Worm (Caenorhabditis elegans) whole organism, early embryonic: Measurements from ENCODE around the gene spp-13.

Experiments
- B0310.2 ChIP-seq: sonication (generic microtip); optimal IDR thresholded peaks from 2 replicates; lab custom pipeline; 2016; ENCODE audit warnings: mild to moderate bottlenecking, missing genetic modification characterization, missing compliant biosample characterization
- ama-1 ChIP-seq: fragments of 150-350 bp; optimal IDR thresholded peaks from 2 replicates; lab custom pipeline; 2014
- ceh-36 ChIP-seq: sonication (generic microtip); optimal IDR thresholded peaks from 2 replicates; lab custom pipeline; 2016; ENCODE audit warnings: missing genetic modification characterization, inconsistent platforms, missing compliant biosample characterization
- ets-7 ChIP-seq: sonication (generic microtip); optimal IDR thresholded peaks from 2 replicates; lab custom pipeline; 2016; ENCODE audit warnings: missing genotype, missing genetic modification characterization, missing compliant biosample characterization
- flt-1 ChIP-seq: fragments of 200-800 bp; sonication (Bioruptor generic); IDR thresholded peaks from 2 replicates; pipeline ENCODE4 v1.3.6; 2022; ENCODE audit warnings: missing genetic modification characterization, missing compliant biosample characterization
- scrt-1 ChIP-seq: fragments of 200-800 bp; sonication (Bioruptor generic); IDR thresholded peaks from 2 replicates; pipeline ENCODE4 v1.3.6; 2022; ENCODE audit warnings: missing genetic modification characterization, missing compliant biosample characterization
- tra-4 ChIP-seq: sonication (generic microtip); optimal IDR thresholded peaks from 2 replicates; lab custom pipeline; 2017; ENCODE audit warnings: missing genetic modification characterization, missing compliant biosample characterization

ce11 chrX:8459789-8460188, 41.5 kb upstream of the spp-13 start:
- TF ChIP-seq ama-1 (lab: Kevin White, UChicago) (no peak), B0310.2 (tag; lab: Kevin White, UChicago) (no peak), ets-7 (no peak), flt-1 (GFP tag; lab: Robert Waterston, UW) (no peak), ceh-36 (tag; lab: Kevin White, UChicago) (no peak), scrt-1 (GFP tag; lab: Robert Waterston, UW) (no peak), tra-4 (no peak)
